Fruit fly (Drosophila melanogaster): ENCODE measurements around the gene PIG-Wa.

The PIG-Wa gene

DNA sequence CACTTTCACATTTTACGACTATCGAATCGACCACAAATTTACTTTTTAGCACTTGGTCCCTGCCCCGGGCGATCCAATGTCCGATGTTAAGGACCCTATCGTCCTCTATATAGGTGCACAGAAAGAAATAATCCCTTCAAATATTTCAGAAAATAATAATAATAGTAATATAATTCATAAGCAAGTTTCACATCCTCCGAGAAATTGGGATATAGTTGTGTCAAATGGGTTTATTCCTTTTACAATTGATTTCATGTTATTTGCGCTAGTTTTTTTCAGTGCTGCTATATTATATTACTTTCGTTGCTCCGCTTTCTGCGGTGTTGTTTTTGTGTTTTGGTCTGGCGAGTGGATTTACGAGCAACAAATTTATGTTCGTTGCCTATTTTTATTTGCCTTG lies 34.5 kb upstream of the PIG-Wa start (continued):
- peak; percentile 49; the same call in 1 of the 2 replicates for TF ChIP-seq CG9932 (GFP tag; IDR thresholded peaks at IDR 0.05)
- 0 out of 2 replicates have a peak, but pooled peaks have one; percentile 7 for TF ChIP-seq ara (GFP tag; IDR thresholded peaks at IDR 0.05)
- no peak for TF ChIP-seq Drgx (GFP tag; IDR thresholded peaks at IDR 0.05)
- TF ChIP-seq CG11504 (tag; optimal IDR thresholded peaks at IDR 0.05), result peak; percentile 66
- peak; percentile 43 for TF ChIP-seq HHEX (GFP tag; optimal IDR thresholded peaks at IDR 0.05)
- TF ChIP-seq Rfx (GFP tag; IDR thresholded peaks at IDR 0.05), result peak; percentile 68
- TF ChIP-seq CG7987 (GFP tag; optimal IDR thresholded peaks at IDR 0.05), result no peak
- TF ChIP-seq dmrt99B (tag; optimal IDR thresholded peaks at IDR 0.05), result peak; percentile 53
- TF ChIP-seq CG12155 (GFP tag; optimal IDR thresholded peaks at IDR 0.05), result peak; percentile 16
- TF ChIP-seq hkb (optimal IDR thresholded peaks at IDR 0.05), result no peak
- TF ChIP-seq hkb (GFP tag; IDR thresholded peaks at IDR 0.05), result 0 out of 2 replicates have a peak, but pooled peaks have one; percentile 38
- TF ChIP-seq sens (GFP tag), result no peak
- peak; percentile 12 for TF ChIP-seq exex (tag; optimal IDR thresholded peaks at IDR 0.05)
- TF ChIP-seq Sox102F (GFP tag; optimal IDR thresholded peaks at IDR 0.05), result peak; percentile 30
- peak; percentile 47 for TF ChIP-seq Fer3 (tag; optimal IDR thresholded peaks at IDR 0.05)
- peak; percentile 22; the same call in 1 of the 3 replicates for TF ChIP-seq CG14050 (GFP tag; IDR thresholded peaks at IDR 0.05)
- 0 out of 2 replicates have a peak, but pooled peaks have one; percentile 13 for TF ChIP-seq H2.0 (GFP tag; IDR thresholded peaks at IDR 0.05)
- TF ChIP-seq CG8924 (tag; optimal IDR thresholded peaks at IDR 0.05), result peak; percentile 38
- TF ChIP-seq lola (GFP tag; optimal IDR thresholded peaks at IDR 0.05), result no peak
- TF ChIP-seq rib (GFP tag; IDR thresholded peaks at IDR 0.05), result no peak
- peak; percentile 52 for TF ChIP-seq CG13424 (tag; optimal IDR thresholded peaks at IDR 0.05)
- no peak for TF ChIP-seq Atf6 (GFP tag; IDR thresholded peaks at IDR 0.05)
- no peak for TF ChIP-seq Sox100B (GFP tag; optimal IDR thresholded peaks at IDR 0.05)
- TF ChIP-seq CG18619 (GFP tag; optimal IDR thresholded peaks at IDR 0.05), result peak; percentile 20
- peak; percentile 47 for TF ChIP-seq CG10147 (GFP tag; optimal IDR thresholded peaks at IDR 0.05)
- TF ChIP-seq slbo (GFP tag; IDR thresholded peaks at IDR 0.05), result peak; percentile 34
- no peak for TF ChIP-seq CG15011 (GFP tag; optimal IDR thresholded peaks at IDR 0.05)
- TF ChIP-seq wdn (GFP tag; IDR thresholded peaks at IDR 0.05), result peak; percentile 43; the same call in 1 of the 2 replicates
- TF ChIP-seq ATbp (GFP tag; optimal IDR thresholded peaks at IDR 0.05), result no peak
- no peak for TF ChIP-seq Neu2 (GFP tag; optimal IDR thresholded peaks at IDR 0.05; ENCODE audit: borderline replicate concordance)
- peak; percentile 49; the same call in 1 of the 2 replicates for TF ChIP-seq lmd (GFP tag; IDR thresholded peaks at IDR 0.05)
- TF ChIP-seq Oli (tag; optimal IDR thresholded peaks at IDR 0.05), result peak; percentile 12
- no peak for TF ChIP-seq CG7357 (GFP tag; IDR thresholded peaks at IDR 0.05)
- peak; percentile 7 for TF ChIP-seq CG12071 (GFP tag; optimal IDR thresholded peaks at IDR 0.05)
- TF ChIP-seq ind (GFP tag; optimal IDR thresholded peaks at IDR 0.05), result peak; percentile 19
- peak; percentile 62 for TF ChIP-seq row (GFP tag; IDR thresholded peaks at IDR 0.05)
- no peak for TF ChIP-seq gsb (GFP tag; IDR thresholded peaks at IDR 0.05)
- TF ChIP-seq CG2120 (GFP tag; optimal IDR thresholded peaks at IDR 0.05), result peak; percentile 53
- TF ChIP-seq CG32532 (GFP tag; IDR thresholded peaks at IDR 0.05), result peak; percentile 54; the same call in 1 of the 2 replicates
- TF ChIP-seq sqz (GFP tag; optimal IDR thresholded peaks at IDR 0.05), result no peak
- TF ChIP-seq Aef1 (GFP tag; IDR thresholded peaks at IDR 0.05), result peak; percentile 21; the same call in 1 of the 3 replicates
- no peak for TF ChIP-seq mld (GFP tag; IDR thresholded peaks at IDR 0.05; ENCODE audit: partially characterized antibody)
- TF ChIP-seq inv (GFP tag; IDR thresholded peaks at IDR 0.05; ENCODE audit: partially characterized antibody), result no peak
- no peak for TF ChIP-seq Scr (GFP tag; IDR thresholded peaks at IDR 0.05; ENCODE audit: partially characterized antibody)
- peak; percentile 28 for TF ChIP-seq fd3F (GFP tag; optimal IDR thresholded peaks at IDR 0.05)
- no peak for TF ChIP-seq bowl (GFP tag; IDR thresholded peaks at IDR 0.05)
- peak; percentile 74 for TF ChIP-seq lab (GFP tag; optimal IDR thresholded peaks at IDR 0.05)
- TF ChIP-seq so (GFP tag; IDR thresholded peaks at IDR 0.05), result 0 out of 3 replicates have a peak, but pooled peaks have one; percentile 24
- TF ChIP-seq Abd-B (GFP tag; optimal IDR thresholded peaks at IDR 0.05), result peak; percentile 62
- peak; percentile 47; the same call in 1 of the 2 replicates for TF ChIP-seq Xrp1 (GFP tag; IDR thresholded peaks at IDR 0.05)
